Worm (Caenorhabditis elegans) whole organism, L1 larva: ENCODE results near the gene clc-17.

Experiments used
- fkh-10 ChIP-seq: sonication (generic microtip); optimal IDR thresholded peaks from 2 replicates; lab custom pipeline; 2017; ENCODE audit warnings: missing biosample characterization, missing genetic modification reagents, missing genetic modification characterization
- pag-3 ChIP-seq: sonication (generic microtip); optimal IDR thresholded peaks from 2 replicates; lab custom pipeline; 2017; ENCODE audit warnings: missing genetic modification characterization, mild to moderate bottlenecking, missing compliant biosample characterization, antibody characterized with exemption, borderline replicate concordance; ENCODE audit not compliant: insufficient read depth

Gene clc-17

DNA sequence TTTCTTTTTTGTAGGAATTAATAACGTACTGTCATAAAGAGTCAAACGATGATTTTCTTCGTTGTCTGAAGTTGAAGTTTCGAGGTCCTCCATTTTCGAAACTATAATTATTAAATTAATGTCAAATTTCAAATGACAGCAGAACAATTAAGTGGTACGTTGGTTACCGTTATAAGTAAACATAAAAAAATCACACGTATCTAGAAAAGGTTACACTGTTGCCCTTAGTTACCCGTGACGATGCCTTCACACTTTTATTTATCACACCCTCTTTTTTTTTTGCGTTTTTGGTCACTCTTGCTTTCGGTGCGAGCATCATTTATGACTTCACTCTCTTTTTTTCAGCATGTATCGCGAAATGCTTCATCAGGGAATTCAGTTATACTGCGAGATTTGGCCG is 45.5 kb downstream of the clc-17 start, which contains the start of the genes C05C9.3 and C05C9.2:
Gene C05C9.3 (minus strand): TSS at position 101 of the 400 bp plus-strand sequence.
Gene C05C9.2 (plus strand): TSS at position 346 of the 400 bp plus-strand sequence.
- TF ChIP-seq pag-3 (tag; lab: Kevin White, UChicago) (no peak), fkh-10 (GFP tag; lab: Kevin White, UChicago) (no peak)
